Fruit fly (Drosophila melanogaster): Measurements from ENCODE around the gene Sfp70A4.
A peak's percentile ranks its signal among the peaks of the same experiment; 100 is the strongest.

The Sfp70A4 gene

dm6 chr3L:13267254-13267653, 29.4 kb downstream of the Sfp70A4 start:
- TF ChIP-seq Pif1A (GFP tag; optimal IDR thresholded peaks at IDR 0.05) = peak; percentile 72
- peak; percentile 86 for TF ChIP-seq CG8159 (tag; optimal IDR thresholded peaks at IDR 0.05)
- TF ChIP-seq CG10348 (GFP tag; IDR thresholded peaks at IDR 0.05) = no peak
- no peak for TF ChIP-seq gl (tag; optimal IDR thresholded peaks at IDR 0.05)
- TF ChIP-seq CG17806 (tag; optimal IDR thresholded peaks at IDR 0.05) = peak; percentile 73
- peak; percentile 41 for TF ChIP-seq CG8301 (tag; optimal IDR thresholded peaks at IDR 0.05)
- peak; percentile 65 for TF ChIP-seq Snoo (tag; optimal IDR thresholded peaks at IDR 0.05)
- no peak for TF ChIP-seq CG12605 (GFP tag; IDR thresholded peaks at IDR 0.05)
- TF ChIP-seq CG13204 (GFP tag; optimal IDR thresholded peaks at IDR 0.05) = peak; percentile 63
- TF ChIP-seq D1 (tag; optimal IDR thresholded peaks at IDR 0.05) = no peak
- peak; percentile 88 for TF ChIP-seq CG15710 (tag; optimal IDR thresholded peaks at IDR 0.05)
- peak; percentile 85 for TF ChIP-seq CG34367 (tag; optimal IDR thresholded peaks at IDR 0.05)
- peak; percentile 49; the same call in 1 of the 3 replicates for TF ChIP-seq CG4496 (GFP tag; IDR thresholded peaks at IDR 0.05)
- peak; percentile 66 for TF ChIP-seq CG9948 (tag; optimal IDR thresholded peaks at IDR 0.05)
- TF ChIP-seq CG14655 (GFP tag; optimal IDR thresholded peaks at IDR 0.05) = peak; percentile 59
- peak; percentile 76 for TF ChIP-seq Pif1B (GFP tag; optimal IDR thresholded peaks at IDR 0.05)
- 0 out of 2 replicates have a peak, but pooled peaks have one; percentile 29 for TF ChIP-seq CG32121 (GFP tag; IDR thresholded peaks at IDR 0.05)

dm6 chr3L:13266078-13266477, 30.6 kb downstream of the Sfp70A4 start:
- TF ChIP-seq CG4496 (GFP tag; IDR thresholded peaks at IDR 0.05) (no peak), Pif1A (GFP tag; optimal IDR thresholded peaks at IDR 0.05) (no peak), CG15710 (tag; optimal IDR thresholded peaks at IDR 0.05) (no peak), CG32121 (GFP tag; IDR thresholded peaks at IDR 0.05) (no peak), CG10348 (GFP tag; IDR thresholded peaks at IDR 0.05) (no peak), CG12605 (GFP tag; IDR thresholded peaks at IDR 0.05) (no peak), CG13204 (GFP tag; optimal IDR thresholded peaks at IDR 0.05) (no peak), EcR (GFP tag; optimal IDR thresholded peaks at IDR 0.05) (no peak), CG34367 (tag; optimal IDR thresholded peaks at IDR 0.05) (no peak), D1 (tag; optimal IDR thresholded peaks at IDR 0.05) (no peak), CG8159 (tag; optimal IDR thresholded peaks at IDR 0.05) (no peak), Pif1B (GFP tag; optimal IDR thresholded peaks at IDR 0.05) (no peak), CG8301 (tag; optimal IDR thresholded peaks at IDR 0.05) (no peak), CG9948 (tag; optimal IDR thresholded peaks at IDR 0.05) (no peak), gl (tag; optimal IDR thresholded peaks at IDR 0.05) (no peak)

dm6 chr3L:13263801-13264200, 32.9 kb downstream of the Sfp70A4 start:
- TF ChIP-seq CG9948 (tag; optimal IDR thresholded peaks at IDR 0.05) = peak; percentile 59
- no peak for TF ChIP-seq rn (GFP tag; IDR thresholded peaks at IDR 0.05)
- TF ChIP-seq CG12605 (GFP tag; IDR thresholded peaks at IDR 0.05) = no peak
- TF ChIP-seq Pif1A (GFP tag; optimal IDR thresholded peaks at IDR 0.05) = peak; percentile 49
- TF ChIP-seq D1 (tag; optimal IDR thresholded peaks at IDR 0.05) = no peak
- peak; percentile 52 for TF ChIP-seq CG17806 (tag; optimal IDR thresholded peaks at IDR 0.05)
- peak; percentile 53 for TF ChIP-seq Pif1B (GFP tag; optimal IDR thresholded peaks at IDR 0.05)
- peak; percentile 2 for TF ChIP-seq CG13204 (GFP tag; optimal IDR thresholded peaks at IDR 0.05)
- no peak for TF ChIP-seq fd96Ca (GFP tag; IDR thresholded peaks at IDR 0.05)
- TF ChIP-seq Snoo (tag; optimal IDR thresholded peaks at IDR 0.05) = peak; percentile 38
- no peak for TF ChIP-seq CG4496 (GFP tag; IDR thresholded peaks at IDR 0.05)
- peak; percentile 57 for TF ChIP-seq CG14655 (GFP tag; optimal IDR thresholded peaks at IDR 0.05)
- peak; percentile 57 for TF ChIP-seq CG8159 (tag; optimal IDR thresholded peaks at IDR 0.05)
- no peak for TF ChIP-seq CG32121 (GFP tag; IDR thresholded peaks at IDR 0.05)
- TF ChIP-seq CG15710 (tag; optimal IDR thresholded peaks at IDR 0.05) = peak; percentile 63
- TF ChIP-seq gl (tag; optimal IDR thresholded peaks at IDR 0.05) = no peak
- no peak for TF ChIP-seq EcR (GFP tag; optimal IDR thresholded peaks at IDR 0.05)
- peak; percentile 44 for TF ChIP-seq CG8301 (tag; optimal IDR thresholded peaks at IDR 0.05)
- TF ChIP-seq CG34367 (tag; optimal IDR thresholded peaks at IDR 0.05) = peak; percentile 35
- no peak for TF ChIP-seq Ets98B (GFP tag; IDR thresholded peaks at IDR 0.05)
- no peak for TF ChIP-seq CG10348 (GFP tag; IDR thresholded peaks at IDR 0.05)

DNA sequence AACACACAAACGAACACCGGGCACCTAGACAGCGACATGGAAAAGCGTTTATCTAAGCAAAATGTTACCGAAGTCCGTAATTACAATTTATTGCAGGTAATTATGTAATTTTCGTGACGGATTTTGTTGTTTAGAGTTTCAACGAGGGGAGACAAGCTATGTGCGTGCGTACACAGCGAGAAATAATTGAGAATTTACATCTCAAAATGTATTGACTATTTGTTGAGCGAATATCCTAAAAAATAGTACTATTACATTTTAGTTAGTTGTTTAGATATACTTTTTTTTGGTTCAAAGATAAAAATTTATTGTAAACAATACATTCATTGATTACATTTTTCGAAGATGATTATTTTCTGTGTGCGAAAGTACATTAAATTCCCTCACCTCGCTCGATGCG, 34.4 kb downstream of the Sfp70A4 start:
- TF ChIP-seq fd96Ca (GFP tag; IDR thresholded peaks at IDR 0.05) (no peak), CG17806 (tag; optimal IDR thresholded peaks at IDR 0.05) (peak; percentile 13), CG14655 (GFP tag; optimal IDR thresholded peaks at IDR 0.05) (peak; percentile 51), Ets98B (GFP tag; IDR thresholded peaks at IDR 0.05) (peak; percentile 21; the same call in 1 of the 2 replicates), CG10348 (GFP tag; IDR thresholded peaks at IDR 0.05) (no peak), CG32121 (GFP tag; IDR thresholded peaks at IDR 0.05) (peak; percentile 32; the same call in 1 of the 2 replicates), rn (GFP tag; IDR thresholded peaks at IDR 0.05) (no peak), CG4496 (GFP tag; IDR thresholded peaks at IDR 0.05) (peak; percentile 60; the same call in 1 of the 3 replicates), CG12605 (GFP tag; IDR thresholded peaks at IDR 0.05) (no peak), CG9948 (tag; optimal IDR thresholded peaks at IDR 0.05) (peak; percentile 10), CG8301 (tag; optimal IDR thresholded peaks at IDR 0.05) (peak; percentile 33)

DNA sequence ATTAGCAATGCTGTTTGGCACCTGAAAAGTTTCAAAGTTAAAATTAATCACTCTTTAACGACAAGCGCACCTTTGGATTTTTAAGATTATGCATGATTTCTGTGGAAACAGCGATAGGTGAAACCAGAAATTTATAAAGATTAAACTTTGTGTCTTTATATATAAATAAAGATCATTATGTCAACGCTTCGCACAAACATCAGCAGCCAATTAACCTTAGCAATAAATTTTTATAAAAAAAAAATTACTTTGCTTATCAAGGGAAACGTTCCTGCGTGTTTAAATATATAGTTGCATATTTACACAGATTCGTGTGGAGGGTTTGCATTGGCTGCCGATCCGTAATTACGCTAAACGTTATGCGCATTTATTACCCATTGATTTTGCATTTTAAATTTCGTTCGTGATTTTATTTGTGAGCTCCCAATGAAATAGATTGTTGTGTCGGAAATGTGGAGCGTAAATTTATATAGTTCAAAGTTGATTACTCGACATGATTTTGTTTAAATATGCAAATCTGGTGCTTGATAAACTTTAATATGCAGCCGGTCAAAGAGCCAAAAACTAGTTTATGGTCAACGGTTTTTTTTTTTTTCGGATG, 35.8 kb downstream of the Sfp70A4 start:
- TF ChIP-seq EcR (GFP tag; optimal IDR thresholded peaks at IDR 0.05) = no peak
- no peak for TF ChIP-seq CG17806 (tag; optimal IDR thresholded peaks at IDR 0.05)
- TF ChIP-seq CG14655 (GFP tag; optimal IDR thresholded peaks at IDR 0.05) = no peak
- TF ChIP-seq Pif1B (GFP tag; optimal IDR thresholded peaks at IDR 0.05) = no peak
- no peak for TF ChIP-seq CG4496 (GFP tag; IDR thresholded peaks at IDR 0.05)
- no peak for TF ChIP-seq CG15710 (tag; optimal IDR thresholded peaks at IDR 0.05)
- TF ChIP-seq D1 (tag; optimal IDR thresholded peaks at IDR 0.05) = no peak
- TF ChIP-seq Pif1A (GFP tag; optimal IDR thresholded peaks at IDR 0.05) = no peak
- TF ChIP-seq gl (tag; optimal IDR thresholded peaks at IDR 0.05) = no peak
- TF ChIP-seq CG13204 (GFP tag; optimal IDR thresholded peaks at IDR 0.05) = no peak
- no peak for TF ChIP-seq CG12605 (GFP tag; IDR thresholded peaks at IDR 0.05)

Data from whole organism, pupa.